Fruit fly (Drosophila melanogaster): ENCODE measurements around the gene pira.

The pira gene

DNA sequence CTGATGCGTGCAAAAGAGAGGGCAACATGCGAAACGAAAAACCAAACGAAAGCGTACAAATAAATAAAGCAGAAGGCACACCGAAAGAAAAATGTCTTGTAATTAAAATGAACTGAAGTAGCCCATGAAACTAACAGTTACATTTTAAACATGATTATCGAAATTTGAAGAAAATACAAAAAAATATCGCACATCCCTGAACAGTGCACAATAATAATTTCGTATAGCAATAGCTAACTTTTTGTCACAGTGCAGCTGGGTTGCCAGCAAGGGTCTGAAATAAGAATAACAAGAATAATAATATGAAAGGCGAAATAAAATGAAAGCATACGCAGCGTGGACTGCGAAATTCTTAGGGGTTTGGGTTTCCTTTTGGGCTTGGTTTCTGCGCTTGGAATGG is 11.2 kb downstream of the pira start (continued):
- TF ChIP-seq CG6854 (GFP tag; optimal IDR thresholded peaks at IDR 0.05) (peak; percentile 99), Oli (tag; optimal IDR thresholded peaks at IDR 0.05) (peak; percentile 99), hkb (optimal IDR thresholded peaks at IDR 0.05) (no peak), hkb (GFP tag; IDR thresholded peaks at IDR 0.05) (peak; percentile 99), CG43689 (GFP tag; IDR thresholded peaks at IDR 0.05) (peak; percentile 97), CG8388 (GFP tag; optimal IDR thresholded peaks at IDR 0.05) (peak; percentile 98), Bdp1 (GFP tag; optimal IDR thresholded peaks at IDR 0.05) (peak; percentile 95), Dll (GFP tag; IDR thresholded peaks at IDR 0.05; ENCODE audit: partially characterized antibody) (no peak), seq (GFP tag; IDR thresholded peaks at IDR 0.05) (peak; percentile 97), Eip74EF (GFP tag; optimal IDR thresholded peaks at IDR 0.05) (peak in 1 of 2 experiments; percentile 97), Mad (GFP tag; optimal IDR thresholded peaks at IDR 0.05) (peak; percentile 99), Awh (GFP tag; IDR thresholded peaks at IDR 0.05) (peak; percentile 99), Elba2 (GFP tag; optimal IDR thresholded peaks at IDR 0.05) (peak; percentile 94), pum (GFP tag; optimal IDR thresholded peaks at IDR 0.05) (peak; percentile 99), CG18262 (tag; optimal IDR thresholded peaks at IDR 0.05) (peak; percentile 99), CG12744 (GFP tag; optimal IDR thresholded peaks at IDR 0.05) (peak; percentile 99), ac (GFP tag; optimal IDR thresholded peaks at IDR 0.05) (peak; percentile 96), chn (GFP tag; optimal IDR thresholded peaks at IDR 0.05) (peak; percentile 99), Pdp1 (GFP tag; optimal IDR thresholded peaks at IDR 0.05) (peak; percentile 88 to 99), CG4854 (GFP tag; optimal IDR thresholded peaks at IDR 0.05) (peak; percentile 99), nerfin-2 (GFP tag; IDR thresholded peaks at IDR 0.05; ENCODE audit: partially characterized antibody) (no peak), pfk (GFP tag; optimal IDR thresholded peaks at IDR 0.05) (no peak), chinmo (GFP tag; IDR thresholded peaks at IDR 0.05; ENCODE audit: partially characterized antibody) (no peak), B-H1 (GFP tag; IDR thresholded peaks at IDR 0.05) (peak; percentile 99), CG4328 (GFP tag; optimal IDR thresholded peaks at IDR 0.05) (peak; percentile 89), Nf-YA (GFP tag; IDR thresholded peaks at IDR 0.05) (peak; percentile 98), al (GFP tag; IDR thresholded peaks at IDR 0.05) (peak; percentile 99), dpn (GFP tag; optimal IDR thresholded peaks at IDR 0.05) (peak; percentile 99 to 100), gsb-n (tag; optimal IDR thresholded peaks at IDR 0.05) (peak; percentile 98), CG18476 (GFP tag; optimal IDR thresholded peaks at IDR 0.05) (peak; percentile 99), CG3281 (GFP tag; optimal IDR thresholded peaks at IDR 0.05) (peak; percentile 99), CG34422 (GFP tag; IDR thresholded peaks at IDR 0.05) (peak; percentile 99), CG11504 (tag; optimal IDR thresholded peaks at IDR 0.05) (peak; percentile 98), cato (GFP tag; optimal IDR thresholded peaks at IDR 0.05; ENCODE audit: borderline replicate concordance) (peak; percentile 99), CG13123 (GFP tag; optimal IDR thresholded peaks at IDR 0.05) (peak; percentile 99), ash1 (GFP tag; optimal IDR thresholded peaks at IDR 0.05) (peak; percentile 94), Abd-B (GFP tag; optimal IDR thresholded peaks at IDR 0.05) (peak; percentile 99), CG10462 (GFP tag; optimal IDR thresholded peaks at IDR 0.05) (peak; percentile 99), CG18764 (GFP tag; optimal IDR thresholded peaks at IDR 0.05) (peak; percentile 98), zen2 (GFP tag; IDR thresholded peaks at IDR 0.05; ENCODE audit: partially characterized antibody) (no peak), CG33557 (GFP tag; optimal IDR thresholded peaks at IDR 0.05) (peak; percentile 95), bab2 (GFP tag; optimal IDR thresholded peaks at IDR 0.05) (peak; percentile 99), CG8089 (GFP tag; optimal IDR thresholded peaks at IDR 0.05) (peak; percentile 99), CG1603 (tag; optimal IDR thresholded peaks at IDR 0.05) (peak; percentile 98), CG33213 (GFP tag; optimal IDR thresholded peaks at IDR 0.05) (peak; percentile 99), Sry-δ (GFP tag; optimal IDR thresholded peaks at IDR 0.05) (peak; percentile 84), CG3163 (GFP tag; optimal IDR thresholded peaks at IDR 0.05) (peak; percentile 94), CG17359 (tag; optimal IDR thresholded peaks at IDR 0.05) (peak; percentile 99), cas (GFP tag; IDR thresholded peaks at IDR 0.05) (peak; percentile 98), CG9609 (GFP tag; optimal IDR thresholded peaks at IDR 0.05) (peak; percentile 99), hth (optimal IDR thresholded peaks at IDR 0.05) (no peak)

Measured in whole organism, embryonic.